Worm (Caenorhabditis elegans): ENCODE measurements around the gene nhr-43.

Gene nhr-43

DNA sequence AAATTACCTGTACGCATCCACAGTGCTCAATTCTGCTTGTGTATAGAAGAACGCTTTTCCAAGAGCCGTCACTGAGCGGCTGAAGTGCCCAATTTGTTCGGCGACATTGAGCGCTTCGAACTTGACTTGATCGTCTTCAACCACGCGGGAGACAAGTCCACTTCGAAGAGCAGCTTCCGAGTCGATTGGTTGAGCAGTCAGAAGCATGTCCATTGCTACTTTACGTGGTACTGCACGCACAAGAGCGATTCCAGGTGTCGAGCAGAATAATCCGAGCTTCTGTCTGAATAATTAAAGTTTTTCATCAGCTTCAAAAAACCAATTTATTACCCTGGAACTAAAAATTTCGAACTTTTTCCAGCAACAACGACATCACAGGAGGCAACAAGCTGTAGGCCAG is 44.0 kb upstream of the nhr-43 start:
- TF ChIP-seq F13H6.1 (tag; optimal IDR thresholded peaks at IDR 0.05): no peak
- TF ChIP-seq mdl-1 (tag; optimal IDR thresholded peaks at IDR 0.05): no peak
- TF ChIP-seq nhr-11 (tag; optimal IDR thresholded peaks at IDR 0.05): no peak
- no peak for TF ChIP-seq unc-39 (tag; optimal IDR thresholded peaks at IDR 0.05)
- no peak for TF ChIP-seq ceh-82 (tag; optimal IDR thresholded peaks at IDR 0.05)
- no peak for TF ChIP-seq mbf-1 (tag; optimal IDR thresholded peaks at IDR 0.05)

DNA sequence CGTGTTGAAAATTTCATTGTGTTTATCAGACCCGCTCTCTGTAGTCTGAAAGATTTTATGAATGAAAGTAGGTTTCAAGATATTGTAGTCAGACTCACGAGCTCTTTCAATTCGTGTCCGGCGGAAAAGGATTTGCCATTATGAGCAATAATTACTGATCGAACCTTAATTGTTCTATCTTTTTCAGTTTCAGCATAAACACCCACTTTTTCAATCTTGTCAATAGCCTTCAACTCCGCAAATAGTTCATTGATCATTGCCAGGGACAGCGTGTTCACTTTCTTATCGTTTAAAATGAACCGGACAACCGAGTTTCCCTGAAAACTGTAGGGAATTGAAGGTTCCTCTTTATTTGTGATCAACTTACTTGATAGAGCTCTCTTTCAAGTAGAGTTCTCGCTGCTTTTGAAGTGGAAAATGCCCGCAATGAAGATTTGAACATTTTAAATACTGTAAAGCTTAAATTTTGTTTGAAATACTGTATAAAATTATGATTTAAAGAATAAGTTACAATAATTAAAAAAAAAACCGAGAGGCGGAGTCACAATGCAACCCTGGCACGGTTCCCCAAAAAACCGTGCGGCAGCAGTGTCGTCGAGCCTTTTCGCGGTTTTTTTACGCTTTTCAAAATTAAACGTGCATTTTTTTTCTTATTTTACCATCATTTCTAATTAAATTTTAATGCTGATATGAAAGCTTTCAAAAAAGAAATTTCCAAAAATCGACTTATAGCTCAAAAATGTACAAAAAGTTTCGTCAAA is 43.3 kb upstream of the nhr-43 start, which contains the start of gene ech-2:
ech-2 (minus strand) TSS at position 452 of the 761 bp plus-strand sequence.
- TF ChIP-seq snpc-4 (tag; optimal IDR thresholded peaks at IDR 0.05) (peak; percentile 20), C34F6.9 (tag; optimal IDR thresholded peaks at IDR 0.05) (peak; percentile 15), lin-39 (tag; optimal IDR thresholded peaks at IDR 0.05) (no peak), alr-1 (tag; optimal IDR thresholded peaks at IDR 0.05) (no peak), lsy-2 (tag; optimal IDR thresholded peaks at IDR 0.05) (peak in 1 of 2 experiments; percentile 37), aly-2 (tag; optimal IDR thresholded peaks at IDR 0.05) (no peak), unc-55 (GFP tag; optimal IDR thresholded peaks at IDR 0.05) (peak; percentile 41)

DNA sequence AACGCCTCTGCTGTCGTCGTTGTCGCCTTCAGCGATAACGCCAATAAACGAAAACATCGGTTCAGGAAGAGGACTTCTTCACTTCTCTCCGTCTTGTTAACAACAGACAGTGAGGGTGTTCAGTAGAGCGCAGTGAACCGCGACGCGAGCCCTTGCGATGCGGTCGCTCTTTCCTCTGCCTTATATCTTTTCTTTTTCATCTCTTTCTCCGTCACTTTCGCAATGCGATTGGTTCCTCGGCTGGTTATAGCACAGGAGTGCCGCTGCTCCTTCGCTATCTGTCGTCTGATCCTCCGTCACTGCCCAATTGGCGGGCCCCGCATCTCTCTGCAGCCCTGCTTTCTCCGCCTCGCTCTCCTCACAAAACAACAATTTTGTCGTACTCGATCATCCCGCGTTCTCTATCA is 42.2 kb upstream of the nhr-43 start:
- TF ChIP-seq mbf-1 (tag; optimal IDR thresholded peaks at IDR 0.05): no peak
- peak; percentile 46 for TF ChIP-seq fos-1 (tag; optimal IDR thresholded peaks at IDR 0.05)
- no peak for TF ChIP-seq unc-62 (GFP tag; optimal IDR thresholded peaks at IDR 0.05)
- no peak for TF ChIP-seq peb-1 (tag; optimal IDR thresholded peaks at IDR 0.05)
- no peak for TF ChIP-seq nhr-12 (tag; optimal IDR thresholded peaks at IDR 0.05)
- TF ChIP-seq elt-1 (tag; optimal IDR thresholded peaks at IDR 0.05): no peak
- peak; percentile 26 for TF ChIP-seq sma-3 (GFP tag; optimal IDR thresholded peaks at IDR 0.05)
- TF ChIP-seq nhr-237 (tag; optimal IDR thresholded peaks at IDR 0.05): no peak
- no peak for TF ChIP-seq ztf-1 (GFP tag; conservative IDR thresholded peaks at IDR 0.05)
- TF ChIP-seq snpc-4 (tag; optimal IDR thresholded peaks at IDR 0.05): peak; percentile 56
- peak; percentile 60 for TF ChIP-seq egl-27 (tag; optimal IDR thresholded peaks at IDR 0.05)
- TF ChIP-seq ama-1 (optimal IDR thresholded peaks at IDR 0.05): no peak
- no peak for TF ChIP-seq skn-1 (tag; optimal IDR thresholded peaks at IDR 0.05)
- TF ChIP-seq unc-55 (GFP tag; optimal IDR thresholded peaks at IDR 0.05): peak; percentile 93
- TF ChIP-seq Y55F3AM.14 (GFP tag; optimal IDR thresholded peaks at IDR 0.05): peak; percentile 43
- TF ChIP-seq mab-5 (tag; optimal IDR thresholded peaks at IDR 0.05): peak; percentile 42
- TF ChIP-seq ztf-11 (tag; optimal IDR thresholded peaks at IDR 0.05): no peak
- peak; percentile 58 for TF ChIP-seq crh-2 (tag; optimal IDR thresholded peaks at IDR 0.05)
- TF ChIP-seq mdl-1 (tag; optimal IDR thresholded peaks at IDR 0.05): peak in 1 of 2 experiments; percentile 55
- TF ChIP-seq F13H6.1 (tag; optimal IDR thresholded peaks at IDR 0.05): peak; percentile 78
- peak; percentile 38 to 78 for TF ChIP-seq lsy-2 (tag; optimal IDR thresholded peaks at IDR 0.05)
- peak; percentile 94 for TF ChIP-seq nhr-129 (tag; optimal IDR thresholded peaks at IDR 0.05)
- TF ChIP-seq lin-11 (tag; optimal IDR thresholded peaks at IDR 0.05): peak; percentile 92
- no peak for TF ChIP-seq gmeb-1 (tag; optimal IDR thresholded peaks at IDR 0.05)
- TF ChIP-seq lin-13 (GFP tag; optimal IDR thresholded peaks at IDR 0.05): peak; percentile 77
- no peak for TF ChIP-seq nhr-23 (tag; optimal IDR thresholded peaks at IDR 0.05)
- peak; percentile 90 for TF ChIP-seq zag-1 (tag; optimal IDR thresholded peaks at IDR 0.05)
- TF ChIP-seq C34F6.9 (tag; optimal IDR thresholded peaks at IDR 0.05): peak; percentile 91
- TF ChIP-seq nhr-6 (tag; optimal IDR thresholded peaks at IDR 0.05): peak; percentile 16
- no peak for TF ChIP-seq aly-2 (tag; optimal IDR thresholded peaks at IDR 0.05)
- TF ChIP-seq dmd-4 (tag; optimal IDR thresholded peaks at IDR 0.05): no peak
- TF ChIP-seq ceh-82 (tag; optimal IDR thresholded peaks at IDR 0.05): no peak
- no peak for TF ChIP-seq nhr-77 (tag; optimal IDR thresholded peaks at IDR 0.05)
- peak; percentile 72 for TF ChIP-seq sma-9 (GFP tag; optimal IDR thresholded peaks at IDR 0.05)
- TF ChIP-seq sma-9 (tag; optimal IDR thresholded peaks at IDR 0.05): no peak
- no peak for TF ChIP-seq ZK546.5 (tag; optimal IDR thresholded peaks at IDR 0.05)
- TF ChIP-seq nhr-25 (tag; optimal IDR thresholded peaks at IDR 0.05): peak; percentile 2
